Fruit fly (Drosophila melanogaster) whole organism, embryonic: Measurements from ENCODE around the gene CG18234.

Source experiments
- Antp ChIP-seq: fragments of 200-800 bp; sonication (Bioruptor generic); optimal IDR thresholded peaks from 3 replicates; lab custom pipeline; 2016; ENCODE audit warnings: missing biosample characterization, missing genetic modification characterization
- BEAF-32 ChIP-seq: fragments of 200-800 bp; sonication (Bioruptor generic); optimal IDR thresholded peaks from 3 replicates; lab custom pipeline; 2017; ENCODE audit warnings: missing biosample characterization, missing genetic modification characterization, mild to moderate bottlenecking, moderate library complexity, missing genetic modification reagents
- CG10147 ChIP-seq: fragments of 200-800 bp; sonication (Bioruptor generic); optimal IDR thresholded peaks from 2 replicates; lab custom pipeline; 2019; ENCODE audit warnings: missing biosample characterization, mild to moderate bottlenecking, missing genetic modification characterization, moderate library complexity
- CG10267 ChIP-seq: fragments of 200-800 bp; sonication (Bioruptor generic); optimal IDR thresholded peaks from 2 replicates; lab custom pipeline; 2018; ENCODE audit warnings: missing biosample characterization, mild to moderate bottlenecking, missing genetic modification characterization, moderate library complexity
- CG10543 ChIP-seq: fragments of 200-800 bp; sonication (Bioruptor generic); optimal IDR thresholded peaks from 3 replicates; lab custom pipeline; 2017; ENCODE audit warnings: missing biosample characterization, mild to moderate bottlenecking, missing genetic modification characterization, moderate library complexity
- CG11696 ChIP-seq: fragments of 200-800 bp; sonication (Bioruptor generic); IDR thresholded peaks from 2 replicates; pipeline ENCODE4 v1.3.6; 2022; ENCODE audit warnings: missing biosample characterization, missing genetic modification characterization
- CG14860 ChIP-seq: fragments of 200-800 bp; sonication (Bioruptor generic); IDR thresholded peaks from 3 replicates; pipeline ENCODE4 v1.3.6; 2022; ENCODE audit warnings: missing biosample characterization, missing genetic modification characterization; ENCODE audit not compliant: partially characterized antibody
- CG15514 ChIP-seq: fragments of 200-800 bp; sonication (Bioruptor generic); optimal IDR thresholded peaks from 3 replicates; lab custom pipeline; 2017; ENCODE audit warnings: missing biosample characterization, missing genetic modification characterization, mild to moderate bottlenecking, moderate library complexity, missing genetic modification reagents
- CG17385 ChIP-seq: fragments of 200-800 bp; sonication (Bioruptor generic); optimal IDR thresholded peaks from 3 replicates; lab custom pipeline; 2018; ENCODE audit warnings: missing biosample characterization, mild to moderate bottlenecking, missing genetic modification characterization
- CG18011 ChIP-seq: fragments of 200-800 bp; sonication (Bioruptor generic); optimal IDR thresholded peaks from 2 replicates; lab custom pipeline; 2017; ENCODE audit warnings: missing biosample characterization, missing genetic modification characterization, mild to moderate bottlenecking, moderate library complexity, missing genotype
- CG30431 ChIP-seq: fragments of 200-800 bp; sonication (Bioruptor generic); optimal IDR thresholded peaks from 2 replicates; lab custom pipeline; 2017; ENCODE audit warnings: missing biosample characterization, missing genetic modification characterization
- CG31224 ChIP-seq: fragments of 200-800 bp; sonication (Bioruptor generic); IDR thresholded peaks from 2 replicates; pipeline ENCODE4 v1.3.6; 2022; ENCODE audit warnings: missing biosample characterization, missing genetic modification characterization
- CG34376 ChIP-seq: fragments of 200-800 bp; sonication (Bioruptor generic); optimal IDR thresholded peaks from 2 replicates; lab custom pipeline; 2018; ENCODE audit warnings: missing biosample characterization, mild to moderate bottlenecking, missing genetic modification characterization
- CG3995 ChIP-seq: fragments of 200-800 bp; sonication (Bioruptor generic); optimal IDR thresholded peaks from 3 replicates; lab custom pipeline; 2016; ENCODE audit warnings: missing biosample characterization, missing genetic modification characterization
- CG4730 ChIP-seq: fragments of 200-800 bp; sonication (Bioruptor generic); IDR thresholded peaks from 2 replicates; pipeline ENCODE4 v1.3.6; 2022; ENCODE audit warnings: missing biosample characterization, missing genetic modification characterization
- CG5245 ChIP-seq: fragments of 200-800 bp; sonication (Bioruptor generic); optimal IDR thresholded peaks from 3 replicates; lab custom pipeline; 2016; ENCODE audit warnings: missing biosample characterization, missing genetic modification characterization
- CG6654 ChIP-seq: fragments of 200-800 bp; sonication (Bioruptor generic); optimal IDR thresholded peaks from 2 replicates; lab custom pipeline; 2017; ENCODE audit warnings: missing biosample characterization, mild to moderate bottlenecking, missing genetic modification characterization
- CG8924 ChIP-seq: fragments of 200-800 bp; optimal IDR thresholded peaks from 3 replicates; lab custom pipeline; 2019; ENCODE audit warnings: missing biosample characterization, mild to moderate bottlenecking, missing genetic modification characterization, moderate library complexity
- CoRest ChIP-seq: fragments of 200-800 bp; sonication (Bioruptor generic); optimal IDR thresholded peaks from 3 replicates; lab custom pipeline; 2018; ENCODE audit warnings: missing biosample characterization, mild to moderate bottlenecking, missing genetic modification characterization, moderate library complexity
- D19A ChIP-seq: fragments of 200-800 bp; optimal IDR thresholded peaks from 3 replicates; lab custom pipeline; 2019; ENCODE audit warnings: missing biosample characterization, mild to moderate bottlenecking, missing genetic modification characterization, moderate library complexity
- Dll ChIP-seq: fragments of 200-800 bp; sonication (Bioruptor generic); IDR thresholded peaks from 4 replicates; pipeline ENCODE4 v1.3.6; 2022; ENCODE audit warnings: missing biosample characterization, missing genetic modification characterization; ENCODE audit not compliant: partially characterized antibody
- Fer2 ChIP-seq: fragments of 200-800 bp; sonication (Bioruptor generic); optimal IDR thresholded peaks from 2 replicates; lab custom pipeline; 2018; ENCODE audit warnings: missing biosample characterization, mild to moderate bottlenecking, missing genetic modification characterization, moderate library complexity
- Fer3 ChIP-seq: fragments of 200-800 bp; sonication (Bioruptor generic); optimal IDR thresholded peaks from 2 replicates; lab custom pipeline; 2018; ENCODE audit warnings: missing biosample characterization, mild to moderate bottlenecking, missing genetic modification characterization, moderate library complexity
- HLHmδ ChIP-seq: fragments of 200-800 bp; sonication (Bioruptor generic); optimal IDR thresholded peaks from 2 replicates; lab custom pipeline; 2018; ENCODE audit warnings: missing biosample characterization, mild to moderate bottlenecking, missing genetic modification characterization, moderate library complexity
- HmgD ChIP-seq: fragments of 200-800 bp; sonication (Bioruptor generic); optimal IDR thresholded peaks from 3 replicates; lab custom pipeline; 2016; ENCODE audit warnings: missing biosample characterization, missing genetic modification characterization
- Hmr ChIP-seq: fragments of 200-800 bp; sonication (Bioruptor generic); optimal IDR thresholded peaks from 3 replicates; lab custom pipeline; 2017; ENCODE audit warnings: mild to moderate bottlenecking, missing biosample characterization, missing genetic modification reagents, missing genetic modification characterization
- Hsf ChIP-seq: fragments of 200-800 bp; sonication (Bioruptor generic); optimal IDR thresholded peaks from 3 replicates; lab custom pipeline; 2016; ENCODE audit warnings: missing biosample characterization, missing genetic modification characterization
- Mad ChIP-seq: fragments of 200-800 bp; sonication (Bioruptor generic); optimal IDR thresholded peaks from 2 replicates; lab custom pipeline; 2016; ENCODE audit warnings: missing biosample characterization, missing genetic modification characterization
- Med ChIP-seq: fragments of 200-800 bp; sonication (Bioruptor generic); peaks from one replicate; lab custom pipeline; 2016; ENCODE audit warnings: missing biosample characterization, missing genetic modification characterization, mild to moderate bottlenecking, inconsistent platforms, moderate library complexity
- Sox100B ChIP-seq: fragments of 200-800 bp; sonication (Bioruptor generic); optimal IDR thresholded peaks from 3 replicates; lab custom pipeline; 2018; ENCODE audit warnings: missing biosample characterization, mild to moderate bottlenecking, missing genetic modification characterization
- Spps ChIP-seq: fragments of 200-800 bp; sonication (Bioruptor generic); optimal IDR thresholded peaks from 2 replicates; lab custom pipeline; 2018; ENCODE audit warnings: missing biosample characterization, mild to moderate bottlenecking, missing genetic modification characterization
- Sry-δ ChIP-seq: fragments of 200-800 bp; sonication (Bioruptor generic); optimal IDR thresholded peaks from 2 replicates; lab custom pipeline; 2016; ENCODE audit warnings: missing biosample characterization, missing genetic modification characterization
- Usf ChIP-seq: fragments of 200-800 bp; sonication (Bioruptor generic); optimal IDR thresholded peaks from 2 replicates; lab custom pipeline; 2017; ENCODE audit warnings: missing genotype, missing biosample characterization, missing genetic modification characterization
- bigmax ChIP-seq: fragments of 200-800 bp; sonication (Bioruptor generic); optimal IDR thresholded peaks from 2 replicates; lab custom pipeline; 2018; ENCODE audit warnings: missing biosample characterization, mild to moderate bottlenecking, missing genetic modification characterization
- chinmo ChIP-seq: fragments of 200-800 bp; sonication (Bioruptor generic); IDR thresholded peaks from 4 replicates; pipeline ENCODE4 v1.3.6; 2022; ENCODE audit warnings: missing biosample characterization, missing genetic modification characterization; ENCODE audit not compliant: partially characterized antibody
- cwo ChIP-seq: fragments of 200-800 bp; sonication (Bioruptor generic); optimal IDR thresholded peaks from 3 replicates; lab custom pipeline; 2017; ENCODE audit warnings: missing biosample characterization, missing genetic modification characterization, mild to moderate bottlenecking, moderate library complexity, missing genetic modification reagents
- dmrt11E ChIP-seq: fragments of 200-800 bp; sonication (Bioruptor generic); optimal IDR thresholded peaks from 3 replicates; lab custom pipeline; 2018; ENCODE audit warnings: missing biosample characterization, mild to moderate bottlenecking, missing genetic modification characterization, moderate library complexity
- fru ChIP-seq: fragments of >200 bp; optimal IDR thresholded peaks from 2 replicates; lab custom pipeline; 2017
- grn ChIP-seq: fragments of 200-800 bp; sonication (Bioruptor generic); optimal IDR thresholded peaks from 3 replicates; lab custom pipeline; 2017; ENCODE audit warnings: missing biosample characterization, missing genetic modification characterization
- lab ChIP-seq: fragments of 200-800 bp; sonication (Bioruptor generic); optimal IDR thresholded peaks from 3 replicates; lab custom pipeline; 2017; ENCODE audit warnings: missing biosample characterization, missing genetic modification characterization, mild to moderate bottlenecking, moderate library complexity, missing genetic modification reagents
- luna ChIP-seq: fragments of 200-800 bp; sonication (Bioruptor generic); optimal IDR thresholded peaks from 2 replicates; lab custom pipeline; 2016; ENCODE audit warnings: missing biosample characterization, missing genetic modification characterization
- mirr ChIP-seq: fragments of 200-800 bp; sonication (Bioruptor generic); optimal IDR thresholded peaks from 3 replicates; lab custom pipeline; 2018; ENCODE audit warnings: missing biosample characterization, mild to moderate bottlenecking, missing genetic modification characterization
- pan ChIP-seq, 4 experiments: fragments of >200 bp in 3 of 4; fragments of 200-800 bp in 1 of 4; sonication (Bioruptor generic) in 1 of 4; optimal IDR thresholded peaks in 3 of 4; IDR thresholded peaks in 1 of 4; 2 replicates each; pipeline versions ENCODE4 v1.3.6 to Lab custom; 2017 to 2022; ENCODE audit warnings: missing biosample characterization in 2 of 4, missing genetic modification characterization in 2 of 4, mixed read lengths in 1 of 4
- pros ChIP-seq: fragments of 200-800 bp; sonication (Bioruptor generic); optimal IDR thresholded peaks from 3 replicates; lab custom pipeline; 2019; ENCODE audit warnings: missing biosample characterization, mild to moderate bottlenecking, missing genetic modification characterization, moderate library complexity
- sd ChIP-seq: fragments of 200-800 bp; sonication (Bioruptor generic); optimal IDR thresholded peaks from 3 replicates; lab custom pipeline; 2018; ENCODE audit warnings: missing biosample characterization, mild to moderate bottlenecking, missing genetic modification characterization, moderate library complexity
- seq ChIP-seq: fragments of 200-800 bp; sonication (Bioruptor generic); IDR thresholded peaks from 2 replicates; pipeline ENCODE4 v1.3.6; 2022; ENCODE audit warnings: missing biosample characterization, missing genetic modification characterization
- sob ChIP-seq: fragments of 200-800 bp; sonication (Bioruptor generic); IDR thresholded peaks from 2 replicates; pipeline ENCODE4 v1.3.6; 2022; ENCODE audit warnings: missing biosample characterization, missing genetic modification characterization
- tll ChIP-seq, 2 experiments: fragments of 200-800 bp in 1 of 2; fragments of >200 bp in 1 of 2; sonication (Bioruptor generic) in 1 of 2; optimal IDR thresholded peaks; 2 replicates each; lab custom pipeline; 2017 to 2019; ENCODE audit warnings: missing biosample characterization in 2 of 2, missing genetic modification characterization in 2 of 2, mild to moderate bottlenecking in 1 of 2, moderate library complexity in 1 of 2
- tna ChIP-seq: fragments of 200-800 bp; sonication (Bioruptor generic); IDR thresholded peaks from 2 replicates; pipeline ENCODE4 v1.3.6; 2022; ENCODE audit warnings: missing biosample characterization, missing genetic modification characterization; ENCODE audit not compliant: partially characterized antibody
- vnd ChIP-seq: fragments of 200-800 bp; sonication (Bioruptor generic); IDR thresholded peaks from 3 replicates; pipeline ENCODE4 v1.3.6; 2022; ENCODE audit warnings: missing biosample characterization, missing genetic modification characterization; ENCODE audit not compliant: partially characterized antibody
- wdn ChIP-seq: fragments of 200-800 bp; sonication (Bioruptor generic); IDR thresholded peaks from 2 replicates; pipeline ENCODE4 v1.3.6; 2022; ENCODE audit warnings: missing biosample characterization, missing genetic modification characterization

Gene CG18234

DNA sequence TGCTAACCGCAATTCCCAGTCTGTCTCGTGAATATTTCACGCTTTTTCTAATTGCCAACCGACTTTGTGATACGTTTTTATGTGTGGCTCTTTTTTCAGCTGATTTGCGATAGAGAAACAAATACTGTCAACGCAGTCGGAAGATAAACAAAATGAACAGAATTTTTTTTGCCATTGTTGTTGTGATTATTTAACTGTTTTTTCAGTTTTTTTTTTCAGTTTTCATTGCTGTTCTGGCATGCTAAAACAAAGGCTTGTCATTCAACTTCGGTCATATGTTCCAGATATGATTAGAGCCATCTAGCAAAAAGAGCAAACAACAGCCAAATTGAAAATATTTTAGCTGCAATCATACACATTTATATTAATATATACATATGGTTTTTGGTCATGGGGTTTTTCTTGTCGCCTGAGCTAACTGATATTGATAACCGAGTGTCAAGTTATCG is 29.0 kb downstream of the CG18234 start (continued):
- TF ChIP-seq luna (GFP tag; lab: Kevin White, UChicago) (no peak), bigmax (no peak), CG8924 (no peak), CG14860 (GFP tag; lab: Robert Waterston, UW) (no peak), chinmo (GFP tag; lab: Robert Waterston, UW) (0 out of 4 replicates have a peak, but pooled peaks have one; percentile 57), Dll (GFP tag; lab: Robert Waterston, UW) (no peak), CG5245 (GFP tag; lab: Kevin White, UChicago) (no peak), Antp (GFP tag; lab: Kevin White, UChicago) (no peak), Fer3 (tag; lab: Kevin White, UChicago) (no peak), CG10267 (no peak), Mad (GFP tag; lab: Kevin White, UChicago) (no peak), sd (peak; percentile 52), CG6654 (GFP tag; lab: Kevin White, UChicago) (no peak), pan (optimal IDR thresholded peaks at IDR 0.05; lab: Kevin White, UChicago) (no peak), pan (GFP tag; optimal IDR thresholded peaks at IDR 0.05 in 1 of 2, IDR thresholded peaks at IDR 0.05 in 1 of 2) (no peak), CG34376 (peak; percentile 39), CoRest (tag; lab: Kevin White, UChicago) (no peak), vnd (GFP tag; lab: Robert Waterston, UW) (no peak), fru (lab: Kevin White, UChicago) (no peak), dmrt11E (tag; lab: Kevin White, UChicago) (no peak), CG31224 (no peak), Hmr (peak; percentile 3), sob (GFP tag; lab: Robert Waterston, UW) (peak; percentile 28; the same call in 1 of the 2 replicates), CG11696 (GFP tag; lab: Robert Waterston, UW) (no peak), HmgD (no peak), CG10147 (no peak), Sox100B (GFP tag; lab: Kevin White, UChicago) (no peak), CG4730 (GFP tag; lab: Robert Waterston, UW) (no peak), CG3995 (GFP tag; lab: Kevin White, UChicago) (no peak), BEAF-32 (GFP tag; lab: Kevin White, UChicago) (no peak), Usf (no peak), wdn (GFP tag; lab: Robert Waterston, UW) (no peak), CG17385 (no peak), Sry-δ (GFP tag; lab: Kevin White, UChicago) (no peak), seq (no peak; the same call in 1 of the 2 replicates), HLHmδ (GFP tag; lab: Kevin White, UChicago) (no peak)

DNA sequence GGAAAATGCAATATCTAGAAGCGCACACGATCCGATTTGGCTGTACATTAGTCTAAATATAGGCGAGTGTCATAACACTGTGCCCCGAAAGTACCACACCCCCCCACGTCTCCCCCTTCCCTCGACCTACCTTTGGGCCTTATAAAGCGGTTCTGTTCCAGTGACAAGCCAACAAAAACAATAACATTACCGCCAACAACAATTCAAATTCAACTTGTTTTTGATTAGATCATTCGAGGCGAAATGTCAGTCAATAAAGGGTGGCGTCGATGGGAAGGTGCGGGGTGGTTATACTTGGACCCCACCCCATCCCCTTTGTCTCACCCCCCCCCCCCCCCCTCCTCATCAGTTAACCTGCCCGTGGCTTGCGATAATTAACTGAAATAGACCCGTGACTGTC is 29.9 kb downstream of the CG18234 start:
- TF ChIP-seq CG30431 (GFP tag; lab: Kevin White, UChicago) (no peak), D19A (tag; lab: Kevin White, UChicago) (no peak), lab (GFP tag; lab: Kevin White, UChicago) (peak; percentile 64), Hsf (GFP tag; lab: Kevin White, UChicago) (no peak), CG15514 (GFP tag; lab: Kevin White, UChicago) (peak; percentile 3), Med (GFP tag; lab: Kevin White, UChicago) (peak; percentile 16), tna (GFP tag; lab: Robert Waterston, UW) (0 out of 2 replicates have a peak, but pooled peaks have one; percentile 10), cwo (GFP tag; lab: Kevin White, UChicago) (peak; percentile 81), CG10543 (peak; percentile 60), tll (GFP tag; optimal IDR thresholded peaks at IDR 0.05; lab: Kevin White, UChicago) (no peak), grn (GFP tag; lab: Kevin White, UChicago) (peak; percentile 72), Spps (tag; lab: Kevin White, UChicago) (no peak), pros (peak; percentile 5), Fer2 (tag; lab: Kevin White, UChicago) (no peak), mirr (GFP tag; lab: Kevin White, UChicago) (peak; percentile 73), CG18011 (peak; percentile 2)
